Fruit fly (Drosophila melanogaster) whole organism, pupa: ENCODE data around the gene CG8292.

Source experiments
- CG10348 ChIP-seq: fragments of 200-800 bp; sonication (Bioruptor generic); IDR thresholded peaks from 2 replicates; pipeline ENCODE4 v1.3.6; 2022; ENCODE audit warnings: missing biosample characterization, missing genetic modification characterization
- CG12605 ChIP-seq: fragments of 200-800 bp; sonication (Bioruptor generic); IDR thresholded peaks from 2 replicates; pipeline ENCODE4 v1.3.6; 2022; ENCODE audit warnings: missing biosample characterization, missing genetic modification characterization
- CG13204 ChIP-seq: fragments of 200-800 bp; sonication (Bioruptor generic); optimal IDR thresholded peaks from 2 replicates; lab custom pipeline; 2018; ENCODE audit warnings: missing biosample characterization, mild to moderate bottlenecking, missing genetic modification characterization, moderate library complexity
- CG14655 ChIP-seq: fragments of 200-800 bp; sonication (Bioruptor generic); optimal IDR thresholded peaks from 3 replicates; lab custom pipeline; 2017; ENCODE audit warnings: mild to moderate bottlenecking, missing biosample characterization, missing genetic modification reagents, missing genetic modification characterization
- CG15710 ChIP-seq: fragments of 200-800 bp; sonication (Bioruptor generic); optimal IDR thresholded peaks from 2 replicates; lab custom pipeline; 2018; ENCODE audit warnings: missing biosample characterization, mild to moderate bottlenecking, missing genetic modification characterization, moderate library complexity
- CG17806 ChIP-seq: fragments of 200-800 bp; sonication (Bioruptor generic); optimal IDR thresholded peaks from 2 replicates; lab custom pipeline; 2018; ENCODE audit warnings: missing biosample characterization, mild to moderate bottlenecking, missing genetic modification characterization, moderate library complexity
- CG32121 ChIP-seq: fragments of 200-800 bp; sonication (Bioruptor generic); IDR thresholded peaks from 2 replicates; pipeline ENCODE4 v1.3.6; 2022; ENCODE audit warnings: missing biosample characterization, missing genetic modification characterization
- CG34367 ChIP-seq: fragments of 200-800 bp; sonication (Bioruptor generic); optimal IDR thresholded peaks from 2 replicates; lab custom pipeline; 2018; ENCODE audit warnings: missing biosample characterization, mild to moderate bottlenecking, missing genetic modification characterization
- CG4496 ChIP-seq: fragments of 200-800 bp; sonication (Bioruptor generic); IDR thresholded peaks from 3 replicates; pipeline ENCODE4 v1.3.6; 2022; ENCODE audit warnings: missing biosample characterization, missing genetic modification characterization
- CG8159 ChIP-seq: fragments of 200-800 bp; sonication (Bioruptor generic); optimal IDR thresholded peaks from 3 replicates; lab custom pipeline; 2018; ENCODE audit warnings: missing biosample characterization, mild to moderate bottlenecking, missing genetic modification characterization, moderate library complexity
- CG8301 ChIP-seq: fragments of 200-800 bp; sonication (Bioruptor generic); optimal IDR thresholded peaks from 2 replicates; lab custom pipeline; 2018; ENCODE audit warnings: missing biosample characterization, mild to moderate bottlenecking, missing genetic modification characterization
- CG9948 ChIP-seq: fragments of 200-800 bp; sonication (Bioruptor generic); optimal IDR thresholded peaks from 2 replicates; lab custom pipeline; 2018; ENCODE audit warnings: missing biosample characterization, mild to moderate bottlenecking, missing genetic modification characterization, moderate library complexity
- D1 ChIP-seq: fragments of 200-800 bp; sonication (Bioruptor generic); optimal IDR thresholded peaks from 2 replicates; lab custom pipeline; 2018; ENCODE audit warnings: missing biosample characterization, mild to moderate bottlenecking, missing genetic modification characterization, moderate library complexity
- EcR ChIP-seq: fragments of 200-800 bp; sonication (Bioruptor generic); optimal IDR thresholded peaks from 3 replicates; lab custom pipeline; 2019; ENCODE audit warnings: missing biosample characterization, missing genetic modification characterization, mild to moderate bottlenecking, moderate library complexity, missing genetic modification reagents
- Ets98B ChIP-seq: fragments of 200-800 bp; sonication (Bioruptor generic); IDR thresholded peaks from 2 replicates; pipeline ENCODE4 v1.3.6; 2022; ENCODE audit warnings: missing biosample characterization, missing genetic modification characterization
- Pif1A ChIP-seq: fragments of 200-800 bp; sonication (Bioruptor generic); optimal IDR thresholded peaks from 3 replicates; lab custom pipeline; 2016; ENCODE audit warnings: missing biosample characterization, missing genetic modification characterization
- Pif1B ChIP-seq: fragments of 200-800 bp; sonication (Bioruptor generic); optimal IDR thresholded peaks from 3 replicates; lab custom pipeline; 2016; ENCODE audit warnings: missing biosample characterization, missing genetic modification characterization
- Snoo ChIP-seq: fragments of 200-800 bp; sonication (Bioruptor generic); optimal IDR thresholded peaks from 3 replicates; lab custom pipeline; 2017; ENCODE audit warnings: missing biosample characterization, mild to moderate bottlenecking, missing genetic modification characterization, inconsistent platforms
- fd96Ca ChIP-seq: fragments of 200-800 bp; sonication (Bioruptor generic); IDR thresholded peaks from 3 replicates; pipeline ENCODE4 v1.3.6; 2022; ENCODE audit warnings: missing biosample characterization, missing genetic modification characterization
- gl ChIP-seq: fragments of 200-800 bp; sonication (Bioruptor generic); optimal IDR thresholded peaks from 2 replicates; lab custom pipeline; 2018; ENCODE audit warnings: missing biosample characterization, mild to moderate bottlenecking, missing genetic modification characterization
- rn ChIP-seq: fragments of 200-800 bp; sonication (Bioruptor generic); IDR thresholded peaks from 2 replicates; pipeline ENCODE4 v1.3.6; 2022; ENCODE audit warnings: missing biosample characterization, missing genetic modification characterization

The CG8292 gene

DNA sequence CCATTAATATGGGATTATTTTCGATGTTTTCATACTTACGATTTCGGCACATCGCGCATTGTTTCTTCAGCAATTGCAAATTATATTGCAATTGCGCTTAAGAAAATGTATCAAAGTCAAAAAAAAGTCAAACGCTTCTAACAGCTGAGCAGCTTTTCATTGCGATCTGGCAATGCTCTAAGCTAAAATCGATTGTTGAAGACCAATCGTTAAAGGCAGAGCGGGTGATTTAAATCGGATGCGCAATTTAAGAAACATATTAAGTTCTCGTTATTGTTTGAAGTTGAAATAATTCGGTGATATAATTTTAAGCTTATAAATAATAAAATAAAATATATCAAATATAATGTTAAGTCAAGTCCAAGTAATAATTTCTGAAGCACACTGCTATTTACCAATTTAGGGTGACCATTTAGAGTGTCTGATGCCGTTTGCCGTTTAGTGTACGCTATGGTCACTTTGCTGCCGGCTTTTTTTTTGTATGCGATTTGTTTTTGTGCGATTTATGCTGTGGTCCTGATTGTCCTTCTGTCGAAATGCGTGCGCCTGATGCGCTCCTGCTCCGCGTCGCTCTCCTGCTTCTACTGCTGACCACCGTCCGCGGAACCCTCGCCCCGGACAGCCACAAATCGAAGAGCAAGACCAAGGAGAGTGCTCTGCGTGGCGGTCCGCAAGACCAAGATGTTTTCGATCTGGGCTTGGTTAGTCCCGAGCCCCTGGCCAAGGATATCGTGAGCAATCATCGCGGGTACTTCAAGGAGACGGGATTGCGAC lies 20.9 kb downstream of the CG8292 start, which contains the start of the genes CG8475 and CG8460:
Gene CG8475, minus strand, starts transcription at position 162 of the 774 bp plus-strand sequence.
Gene CG8460, plus strand, starts transcription at position 437 of the 774 bp plus-strand sequence.
- TF ChIP-seq CG12605 (GFP tag; lab: Robert Waterston, UW) (no peak), CG10348 (no peak), EcR (GFP tag; lab: Kevin White, UChicago) (no peak)

DNA sequence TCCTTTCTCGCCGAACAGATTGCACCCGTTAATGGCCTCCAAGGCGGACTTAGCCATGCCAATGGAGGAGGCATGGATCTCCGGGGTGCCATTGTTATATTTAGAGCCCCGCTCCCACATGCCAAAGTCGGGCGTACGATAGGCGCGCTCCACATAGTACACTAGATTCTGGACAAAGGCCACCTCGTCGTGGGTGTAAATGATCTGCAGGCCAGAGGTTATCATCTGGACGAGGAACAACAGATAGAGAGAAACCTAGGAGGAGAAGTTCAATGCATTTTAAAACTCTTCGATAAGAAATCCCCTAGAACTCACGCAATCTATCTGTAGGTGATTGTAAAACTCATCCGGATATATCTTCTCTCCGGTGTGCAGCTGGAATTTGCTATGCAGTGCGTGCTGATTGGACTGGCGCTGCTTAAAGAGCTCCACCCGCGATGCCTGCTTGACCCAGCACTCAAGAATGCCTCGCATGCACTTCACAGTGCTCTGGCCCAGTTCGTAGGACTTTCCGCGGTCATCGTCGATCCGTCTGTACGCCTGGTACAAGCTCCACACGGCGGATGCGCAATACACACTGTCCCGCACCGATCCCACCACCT lies 22.0 kb downstream of the CG8292 start:
- TF ChIP-seq CG8301 (tag; lab: Kevin White, UChicago) (no peak), fd96Ca (GFP tag; lab: Robert Waterston, UW) (no peak), CG10348 (no peak), CG13204 (GFP tag; lab: Kevin White, UChicago) (no peak), CG17806 (tag; lab: Kevin White, UChicago) (no peak), CG14655 (GFP tag; lab: Kevin White, UChicago) (no peak)
- TF ChIP-seq, all 21 proteins: peak for 0

DNA sequence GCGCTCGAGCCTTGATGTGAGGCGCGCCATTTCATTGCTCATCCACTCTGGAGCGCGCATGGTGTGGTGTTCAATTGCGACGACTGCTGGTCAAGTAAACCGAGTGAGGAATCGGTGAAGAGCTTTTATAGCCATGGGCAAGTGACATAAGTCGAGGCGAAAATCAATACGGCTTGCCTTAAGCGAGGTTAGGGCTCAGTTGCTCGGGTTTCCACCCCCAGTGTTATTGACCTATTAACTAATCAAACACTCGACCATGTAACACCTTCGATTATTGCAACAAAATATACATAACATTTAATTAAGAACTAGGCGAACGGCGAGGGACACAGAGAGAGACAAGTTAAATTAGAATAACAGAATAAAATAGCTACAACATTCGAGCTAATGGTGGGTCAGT lies 27.1 kb downstream of the CG8292 start, which contains the start of gene CG34134:
Gene CG34134, minus strand, starts transcription at position 101 of the 400 bp plus-strand sequence.
- no peak for TF ChIP-seq CG12605 (GFP tag; lab: Robert Waterston, UW)
- no peak for TF ChIP-seq EcR (GFP tag; lab: Kevin White, UChicago)
- TF ChIP-seq CG17806 (tag; lab: Kevin White, UChicago): no peak
- no peak for TF ChIP-seq Pif1A (GFP tag; lab: Kevin White, UChicago)
- no peak for TF ChIP-seq D1
- no peak for TF ChIP-seq CG32121 (GFP tag; lab: Robert Waterston, UW)
- TF ChIP-seq CG13204 (GFP tag; lab: Kevin White, UChicago): no peak
- no peak for TF ChIP-seq CG15710 (tag; lab: Kevin White, UChicago)
- no peak for TF ChIP-seq Ets98B (GFP tag; lab: Robert Waterston, UW)
- TF ChIP-seq CG8301 (tag; lab: Kevin White, UChicago): no peak
- no peak for TF ChIP-seq Pif1B (GFP tag; lab: Kevin White, UChicago)
- no peak for TF ChIP-seq CG8159 (tag; lab: Kevin White, UChicago)
- no peak for TF ChIP-seq fd96Ca (GFP tag; lab: Robert Waterston, UW)
- no peak for TF ChIP-seq Snoo
- TF ChIP-seq CG9948: no peak
- TF ChIP-seq CG4496 (GFP tag; lab: Robert Waterston, UW): no peak
- no peak for TF ChIP-seq rn
- no peak for TF ChIP-seq gl (tag; lab: Kevin White, UChicago)
- TF ChIP-seq CG14655 (GFP tag; lab: Kevin White, UChicago): no peak

DNA sequence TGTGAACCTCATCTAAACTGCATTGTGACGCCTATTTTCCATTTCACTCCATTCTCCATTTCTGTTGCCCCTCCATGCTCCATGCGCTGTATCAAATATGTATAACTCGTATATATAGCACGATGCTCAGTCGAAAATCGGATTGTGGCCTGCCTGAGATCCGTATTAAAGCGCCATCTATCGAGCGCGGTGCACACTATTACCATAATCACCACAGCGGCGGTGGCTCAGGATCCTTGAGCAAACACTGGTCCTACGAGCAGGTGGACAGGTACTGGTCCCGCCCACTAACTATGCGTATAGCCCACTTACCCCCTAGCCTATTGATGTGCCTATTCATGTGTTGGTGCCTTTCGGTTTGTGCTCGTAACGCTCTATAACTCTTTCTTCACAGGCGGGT lies 32.8 kb downstream of the CG8292 start:
- TF ChIP-seq fd96Ca (GFP tag; lab: Robert Waterston, UW): no peak
- no peak for TF ChIP-seq EcR (GFP tag; lab: Kevin White, UChicago)
- no peak for TF ChIP-seq rn
- TF ChIP-seq CG9948: no peak
- TF ChIP-seq CG8159 (tag; lab: Kevin White, UChicago): no peak
- TF ChIP-seq CG10348: no peak
- no peak for TF ChIP-seq CG32121 (GFP tag; lab: Robert Waterston, UW)
- TF ChIP-seq CG14655 (GFP tag; lab: Kevin White, UChicago): no peak
- no peak for TF ChIP-seq gl (tag; lab: Kevin White, UChicago)
- TF ChIP-seq Pif1A (GFP tag; lab: Kevin White, UChicago): no peak
- TF ChIP-seq Snoo: no peak
- TF ChIP-seq CG13204 (GFP tag; lab: Kevin White, UChicago): no peak

DNA sequence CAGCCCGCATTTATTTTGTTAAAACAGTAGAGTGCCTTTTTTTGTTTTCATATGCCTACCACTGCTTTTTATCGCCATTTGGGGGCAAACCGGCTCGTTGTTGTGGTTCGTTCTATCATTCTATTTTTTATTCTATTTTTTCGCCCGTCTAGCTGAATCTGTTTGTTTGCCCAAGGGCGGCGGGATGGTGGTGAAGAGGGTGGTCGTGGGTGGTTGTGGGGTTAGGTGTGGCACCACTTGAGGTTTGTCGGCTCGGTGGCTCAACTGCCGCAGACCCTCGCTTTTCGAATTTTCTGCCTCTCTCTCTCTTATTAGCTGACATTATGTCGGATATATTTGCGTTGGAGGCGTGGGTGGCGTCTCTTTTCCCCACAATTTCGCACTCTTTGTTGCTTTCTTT lies 46.3 kb downstream of the CG8292 start:
- TF ChIP-seq CG9948 (no peak), CG12605 (GFP tag; lab: Robert Waterston, UW) (no peak), CG17806 (tag; lab: Kevin White, UChicago) (no peak), CG13204 (GFP tag; lab: Kevin White, UChicago) (no peak), Ets98B (GFP tag; lab: Robert Waterston, UW) (no peak), CG32121 (GFP tag; lab: Robert Waterston, UW) (0 out of 2 replicates have a peak, but pooled peaks have one; percentile 46)

DNA sequence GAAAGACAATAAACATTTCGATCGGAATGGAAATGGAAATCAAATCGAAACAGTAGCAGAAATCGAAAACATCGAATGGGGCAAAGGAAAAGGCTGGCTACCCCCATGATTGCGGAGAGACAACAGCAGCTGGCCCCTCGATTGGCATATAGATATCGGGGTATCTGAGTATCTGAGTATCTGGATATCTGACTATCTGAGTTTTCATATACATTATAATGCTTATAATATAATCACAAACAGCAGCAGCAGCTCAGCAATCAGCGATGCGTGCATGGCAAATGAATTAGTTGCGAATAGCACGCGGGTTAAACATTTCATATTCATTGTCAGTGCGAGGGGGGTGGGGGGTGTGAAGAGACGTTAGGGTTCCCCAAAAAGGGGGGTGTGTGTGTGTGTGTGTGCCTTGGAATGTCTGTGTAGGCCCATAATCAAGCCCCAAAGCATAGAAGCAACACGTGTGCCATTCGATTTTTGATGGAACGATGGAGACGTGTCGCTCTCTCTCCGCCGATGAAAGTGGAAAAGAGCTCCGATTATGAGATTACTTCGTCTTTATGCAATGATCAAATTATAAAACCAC lies 47.1 kb downstream of the CG8292 start:
- TF ChIP-seq CG12605 (GFP tag; lab: Robert Waterston, UW): no peak
- TF ChIP-seq Pif1A (GFP tag; lab: Kevin White, UChicago): no peak
- no peak for TF ChIP-seq CG32121 (GFP tag; lab: Robert Waterston, UW)
- no peak for TF ChIP-seq CG4496 (GFP tag; lab: Robert Waterston, UW)
- no peak for TF ChIP-seq CG14655 (GFP tag; lab: Kevin White, UChicago)
- no peak for TF ChIP-seq rn
- TF ChIP-seq EcR (GFP tag; lab: Kevin White, UChicago): no peak
- TF ChIP-seq CG8301 (tag; lab: Kevin White, UChicago): no peak
- no peak for TF ChIP-seq CG34367 (tag; lab: Kevin White, UChicago)
- no peak for TF ChIP-seq gl (tag; lab: Kevin White, UChicago)
- TF ChIP-seq CG9948: no peak
- TF ChIP-seq Snoo: no peak
- TF ChIP-seq CG8159 (tag; lab: Kevin White, UChicago): no peak
- no peak for TF ChIP-seq D1
- TF ChIP-seq Pif1B (GFP tag; lab: Kevin White, UChicago): no peak
- no peak for TF ChIP-seq fd96Ca (GFP tag; lab: Robert Waterston, UW)
